Worm (Caenorhabditis elegans): ENCODE results near the gene srz-62.
A peak's percentile ranks its signal among the peaks of the same experiment; 100 is the strongest.

srz-62 gene

ce11 chrIV:3937097-3937496 lies 36.8 kb downstream of the srz-62 start, which contains the start of gene clec-71:
clec-71 (plus strand) TSS chrIV:3937458.
- TF ChIP-seq irx-1 (tag; optimal IDR thresholded peaks at IDR 0.05) (no peak), elt-2 (tag; optimal IDR thresholded peaks at IDR 0.05) (peak; percentile 58)

- TF ChIP-seq nhr-20 (tag; optimal IDR thresholded peaks at IDR 0.05) (no peak), pag-3 (tag; optimal IDR thresholded peaks at IDR 0.05; ENCODE audit: borderline replicate concordance, insufficient read depth) (no peak), C04F5.9 (tag; optimal IDR thresholded peaks at IDR 0.05) (no peak), zip-4 (GFP tag; optimal IDR thresholded peaks at IDR 0.05) (no peak), fkh-4 (tag; optimal IDR thresholded peaks at IDR 0.05; ENCODE audit: borderline replicate concordance) (no peak), mef-2 (tag; optimal IDR thresholded peaks at IDR 0.05) (no peak), ztf-4 (tag; optimal IDR thresholded peaks at IDR 0.05) (no peak), nhr-84 (tag; optimal IDR thresholded peaks at IDR 0.05) (no peak), elt-3 (tag; optimal IDR thresholded peaks at IDR 0.05) (no peak), nhr-28 (tag; optimal IDR thresholded peaks at IDR 0.05) (no peak), unc-62 (GFP tag; optimal IDR thresholded peaks at IDR 0.05) (no peak), Y116A8C.19 (tag; optimal IDR thresholded peaks at IDR 0.05; ENCODE audit: borderline replicate concordance) (no peak), nhr-237 (tag; optimal IDR thresholded peaks at IDR 0.05) (no peak), sox-4 (tag; optimal IDR thresholded peaks at IDR 0.05) (no peak), fkh-10 (GFP tag; optimal IDR thresholded peaks at IDR 0.05) (no peak), efl-1 (optimal IDR thresholded peaks at IDR 0.05) (no peak), efl-1 (GFP tag; optimal IDR thresholded peaks at IDR 0.05 in 1 of 2) (no peak), pqm-1 (tag; optimal IDR thresholded peaks at IDR 0.05) (no peak), swsn-7 (tag; optimal IDR thresholded peaks at IDR 0.05) (no peak), grh-1 (GFP tag; IDR thresholded peaks at IDR 0.05) (no peak), zag-1 (tag; optimal IDR thresholded peaks at IDR 0.05) (no peak)
Measured at ce11 chrIV:3941658-3942328, 41.5 kb downstream of the srz-62 start, which contains the start of gene clec-174. clec-174 (minus strand) TSS chrIV:3941708.

- TF ChIP-seq nhr-237 (tag; optimal IDR thresholded peaks at IDR 0.05), result no peak
- TF ChIP-seq fkh-10 (GFP tag; optimal IDR thresholded peaks at IDR 0.05), result no peak
- no peak for TF ChIP-seq fkh-8 (tag; optimal IDR thresholded peaks at IDR 0.05)
- TF ChIP-seq egl-27 (tag; optimal IDR thresholded peaks at IDR 0.05), result no peak
- TF ChIP-seq fkh-4 (tag; optimal IDR thresholded peaks at IDR 0.05; ENCODE audit: borderline replicate concordance), result no peak
Measured at ce11 chrIV:3943003-3943402, 42.7 kb downstream of the srz-62 start, which contains the start of gene Y46C8AL.11. Y46C8AL.11 (plus strand) TSS chrIV:3943303.

- no peak for TF ChIP-seq unc-62 (GFP tag; optimal IDR thresholded peaks at IDR 0.05)
- peak; percentile 98 for TF ChIP-seq elt-2 (tag; optimal IDR thresholded peaks at IDR 0.05)
- TF ChIP-seq pqm-1 (tag; optimal IDR thresholded peaks at IDR 0.05), result peak; percentile 78
- no peak for TF ChIP-seq pag-3 (tag; optimal IDR thresholded peaks at IDR 0.05; ENCODE audit: borderline replicate concordance, insufficient read depth)
- TF ChIP-seq jun-1 (tag; optimal IDR thresholded peaks at IDR 0.05), result peak; percentile 78
- TF ChIP-seq lir-3 (tag; optimal IDR thresholded peaks at IDR 0.05; ENCODE audit: poor library complexity), result no peak
- peak; percentile 13 for TF ChIP-seq nhr-20 (tag; optimal IDR thresholded peaks at IDR 0.05)
- peak in 1 of 2 experiments; percentile 10 for TF ChIP-seq lin-35 (GFP tag; optimal IDR thresholded peaks at IDR 0.05)
- TF ChIP-seq Y116A8C.19 (tag; optimal IDR thresholded peaks at IDR 0.05; ENCODE audit: borderline replicate concordance), result no peak
Measured at ce11 chrIV:3944459-3944858, 44.2 kb downstream of the srz-62 start, which contains the start of gene clec-72. clec-72 (plus strand) TSS chrIV:3944816.

Data from whole organism, L1 larva.